ENCODE assay signal across 4 fruit fly cellular contexts in the genomic region with DNA sequence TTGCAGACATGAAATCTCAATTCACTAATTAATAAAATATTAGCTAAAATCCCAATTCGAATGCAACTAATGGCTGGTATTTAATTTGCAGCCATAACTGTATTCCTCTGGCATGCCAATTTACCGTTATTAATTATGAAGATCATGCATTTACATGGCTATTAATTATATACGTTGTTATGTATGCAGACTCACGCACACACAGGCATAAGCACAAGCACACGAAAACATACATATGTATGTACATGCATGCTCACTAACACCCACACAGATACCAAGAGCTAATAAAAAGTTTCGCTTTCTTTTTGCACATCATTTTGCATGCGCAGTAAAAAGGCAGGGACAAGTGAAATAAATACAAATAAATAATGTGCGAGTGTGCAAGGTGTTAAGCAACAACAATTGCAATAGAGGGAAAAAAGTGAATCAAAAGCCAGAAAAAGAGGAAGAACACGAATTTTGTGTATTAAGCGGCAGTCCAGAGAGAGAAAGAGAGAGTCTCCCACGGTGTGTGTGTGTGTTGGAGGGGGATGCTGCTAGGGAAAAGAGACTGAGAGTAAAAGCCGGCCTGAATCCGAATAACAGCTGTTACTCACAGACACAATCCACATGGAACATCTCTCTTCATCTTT.
TF ChIP-seq lines count a peak whose summit lies in the region.

No protein-coding gene starts in this region.

TF ChIP-seq in whole organism, adult, 20 proteins besides CTCF, POLR2A, EP300 and RAD21 (continued from another document):
- TF ChIP-seq CG12768 (GFP tag; optimal IDR thresholded peaks at IDR 0.05; lab: Kevin White, UChicago) (peak; percentile 48), ovo (GFP tag; optimal IDR thresholded peaks at IDR 0.05; lab: Kevin White, UChicago) (peak; percentile 46), Mnt (GFP tag; optimal IDR thresholded peaks at IDR 0.05; lab: Kevin White, UChicago) (peak; percentile 46)

TF ChIP-seq in whole organism, embryonic, 481 proteins besides CTCF, POLR2A, EP300 and RAD21 (continued from another document):
- TF ChIP-seq MTF-1 (GFP tag; optimal IDR thresholded peaks at IDR 0.05; lab: Kevin White, UChicago; ENCODE audit: borderline replicate concordance), result no peak
- no peak for TF ChIP-seq CG8944 (GFP tag; optimal IDR thresholded peaks at IDR 0.05; lab: Kevin White, UChicago)
- TF ChIP-seq eve (GFP tag; optimal IDR thresholded peaks at IDR 0.05; lab: Kevin White, UChicago), result peak in 1 of 2 experiments; percentile 45
- TF ChIP-seq Eip74EF (GFP tag; optimal IDR thresholded peaks at IDR 0.05; lab: Kevin White, UChicago), result no peak
- no peak for TF ChIP-seq CG2202 (tag; optimal IDR thresholded peaks at IDR 0.05; lab: Kevin White, UChicago)
- TF ChIP-seq cg (GFP tag; optimal IDR thresholded peaks at IDR 0.05; lab: Kevin White, UChicago), result peak; percentile 95
- TF ChIP-seq Trl (optimal IDR thresholded peaks at IDR 0.05; lab: Kevin White, UChicago), result peak; percentile 90
- TF ChIP-seq Trl (GFP tag; optimal IDR thresholded peaks at IDR 0.05; lab: Kevin White, UChicago), result no peak
- peak in 1 of 2 experiments; percentile 56 for TF ChIP-seq bsh (GFP tag; optimal IDR thresholded peaks at IDR 0.05; lab: Kevin White, UChicago)
- TF ChIP-seq Blimp-1 (GFP tag; optimal IDR thresholded peaks at IDR 0.05; lab: Kevin White, UChicago), result peak; percentile 77
- peak in 1 of 3 experiments; percentile 75 for TF ChIP-seq Stat92E (GFP tag; optimal IDR thresholded peaks at IDR 0.05; lab: Kevin White, UChicago)
- TF ChIP-seq CG3163 (GFP tag; optimal IDR thresholded peaks at IDR 0.05; lab: Kevin White, UChicago), result peak; percentile 22
- peak; percentile 85 for TF ChIP-seq sens (GFP tag; lab: Kevin White, UChicago)
TF ChIP-seq in whole organism, embryonic: peak in this region for 21.

TF ChIP-seq in whole organism, prepupa, 60 proteins besides CTCF, POLR2A, EP300 and RAD21 (continued from another document):
- TF ChIP-seq CG31627 (GFP tag; optimal IDR thresholded peaks at IDR 0.05; lab: Kevin White, UChicago) (no peak), Sox15 (GFP tag; optimal IDR thresholded peaks at IDR 0.05; lab: Kevin White, UChicago) (no peak), CG32006 (GFP tag; optimal IDR thresholded peaks at IDR 0.05; lab: Kevin White, UChicago) (no peak), Hr4 (GFP tag; optimal IDR thresholded peaks at IDR 0.05; lab: Kevin White, UChicago) (no peak), Hr38 (GFP tag; optimal IDR thresholded peaks at IDR 0.05; lab: Kevin White, UChicago) (no peak), CG15336 (GFP tag; IDR thresholded peaks at IDR 0.05; lab: Robert Waterston, UW) (no peak), CG6854 (GFP tag; optimal IDR thresholded peaks at IDR 0.05; lab: Kevin White, UChicago) (peak; percentile 52), CG16779 (tag; optimal IDR thresholded peaks at IDR 0.05; lab: Kevin White, UChicago) (peak; percentile 70), CG8119 (GFP tag; IDR thresholded peaks at IDR 0.05; lab: Robert Waterston, UW) (no peak), dac (GFP tag; optimal IDR thresholded peaks at IDR 0.05; lab: Kevin White, UChicago) (no peak), CG3919 (GFP tag; optimal IDR thresholded peaks at IDR 0.05; lab: Kevin White, UChicago) (peak; percentile 8), esn (GFP tag; optimal IDR thresholded peaks at IDR 0.05; lab: Kevin White, UChicago) (no peak), acj6 (GFP tag; optimal IDR thresholded peaks at IDR 0.05; lab: Kevin White, UChicago) (no peak), spab (GFP tag; optimal IDR thresholded peaks at IDR 0.05; lab: Kevin White, UChicago) (peak; percentile 0), CG10631 (GFP tag; optimal IDR thresholded peaks at IDR 0.05; lab: Kevin White, UChicago) (no peak), achi (GFP tag; optimal IDR thresholded peaks at IDR 0.05; lab: Kevin White, UChicago) (no peak), Gug (GFP tag; IDR thresholded peaks at IDR 0.05; lab: Robert Waterston, UW) (no peak), CG10669 (GFP tag; optimal IDR thresholded peaks at IDR 0.05; lab: Kevin White, UChicago) (no peak), net (GFP tag; optimal IDR thresholded peaks at IDR 0.05; lab: Kevin White, UChicago) (no peak), Eip75B (GFP tag; optimal IDR thresholded peaks at IDR 0.05; lab: Kevin White, UChicago) (peak; percentile 10), CG7368 (GFP tag; optimal IDR thresholded peaks at IDR 0.05; lab: Kevin White, UChicago) (no peak), Hr39 (GFP tag; optimal IDR thresholded peaks at IDR 0.05; lab: Kevin White, UChicago) (no peak), Eip93F (GFP tag; optimal IDR thresholded peaks at IDR 0.05; lab: Kevin White, UChicago) (peak; percentile 1), dsx (GFP tag; optimal IDR thresholded peaks at IDR 0.05; lab: Kevin White, UChicago; ENCODE audit: poor library complexity, severe bottlenecking) (peak; percentile 60), CG6276 (GFP tag; optimal IDR thresholded peaks at IDR 0.05; lab: Kevin White, UChicago) (peak; percentile 64), topi (GFP tag; optimal IDR thresholded peaks at IDR 0.05; lab: Kevin White, UChicago) (no peak), CG9139 (GFP tag; optimal IDR thresholded peaks at IDR 0.05; lab: Kevin White, UChicago) (peak; percentile 18), lz (GFP tag; optimal IDR thresholded peaks at IDR 0.05; lab: Kevin White, UChicago) (no peak), CG6808 (GFP tag; optimal IDR thresholded peaks at IDR 0.05; lab: Kevin White, UChicago) (peak; percentile 53), Eip78C (GFP tag; lab: Kevin White, UChicago) (peak; percentile 70), pdm3 (GFP tag; optimal IDR thresholded peaks at IDR 0.05; lab: Kevin White, UChicago) (no peak), CG4318 (GFP tag; optimal IDR thresholded peaks at IDR 0.05; lab: Kevin White, UChicago) (no peak), CG6163 (GFP tag; IDR thresholded peaks at IDR 0.05; lab: Robert Waterston, UW) (no peak), Smox (GFP tag; optimal IDR thresholded peaks at IDR 0.05; lab: Kevin White, UChicago) (no peak), fd59A (GFP tag; optimal IDR thresholded peaks at IDR 0.05; lab: Kevin White, UChicago) (no peak), Lpt (GFP tag; optimal IDR thresholded peaks at IDR 0.05; lab: Kevin White, UChicago) (peak; percentile 60), CG34406 (GFP tag; optimal IDR thresholded peaks at IDR 0.05; lab: Kevin White, UChicago) (no peak), CG3032 (tag; optimal IDR thresholded peaks at IDR 0.05; lab: Kevin White, UChicago) (no peak), CG11902 (GFP tag; optimal IDR thresholded peaks at IDR 0.05; lab: Kevin White, UChicago) (no peak), CG8632 (GFP tag; optimal IDR thresholded peaks at IDR 0.05; lab: Kevin White, UChicago) (no peak), cyc (GFP tag; optimal IDR thresholded peaks at IDR 0.05; lab: Kevin White, UChicago) (no peak)

TF ChIP-seq in whole organism, wandering third instar larva, 38 proteins besides CTCF, POLR2A, EP300 and RAD21 (continued from another document):
- TF ChIP-seq CrebA (GFP tag; optimal IDR thresholded peaks at IDR 0.05; lab: Kevin White, UChicago; ENCODE audit: borderline replicate concordance) (peak; percentile 80), CG32264 (GFP tag; optimal IDR thresholded peaks at IDR 0.05; lab: Kevin White, UChicago) (peak; percentile 7), usp (GFP tag; optimal IDR thresholded peaks at IDR 0.05; lab: Kevin White, UChicago) (no peak)
